Worm (Caenorhabditis elegans): ENCODE data around the gene acl-12.

Gene acl-12

ce11 chrX:7463637-7464036 is 21.3 kb upstream of the acl-12 start, which contains the start of gene sox-2:
sox-2 (minus strand) TSS chrX:7463736.
- no peak for TF ChIP-seq R02D3.7 (tag; optimal IDR thresholded peaks at IDR 0.05)
- no peak for TF ChIP-seq ztf-4 (tag; optimal IDR thresholded peaks at IDR 0.05)
- TF ChIP-seq lin-15B (tag; optimal IDR thresholded peaks at IDR 0.05), result no peak
- TF ChIP-seq egl-5 (tag; optimal IDR thresholded peaks at IDR 0.05), result no peak
- TF ChIP-seq eor-1 (tag; optimal IDR thresholded peaks at IDR 0.05), result no peak
- no peak for TF ChIP-seq nfya-1 (tag; optimal IDR thresholded peaks at IDR 0.05; ENCODE audit: insufficient read depth)
- no peak for TF ChIP-seq nhr-28 (tag; optimal IDR thresholded peaks at IDR 0.05)
- no peak for TF ChIP-seq nhr-23 (tag; optimal IDR thresholded peaks at IDR 0.05)
- TF ChIP-seq hmg-11 (tag; optimal IDR thresholded peaks at IDR 0.05), result no peak
- TF ChIP-seq nhr-25 (tag; optimal IDR thresholded peaks at IDR 0.05), result no peak
- no peak for TF ChIP-seq lin-39 (tag; optimal IDR thresholded peaks at IDR 0.05)
- TF ChIP-seq snpc-4 (tag; optimal IDR thresholded peaks at IDR 0.05), result no peak
- TF ChIP-seq fos-1 (tag; optimal IDR thresholded peaks at IDR 0.05), result no peak
- TF ChIP-seq unc-62 (GFP tag; optimal IDR thresholded peaks at IDR 0.05), result no peak

ce11 chrX:7460516-7460915 is 18.1 kb upstream of the acl-12 start:
- TF ChIP-seq pha-4 (tag; optimal IDR thresholded peaks at IDR 0.05) (peak; percentile 7), unc-39 (tag; optimal IDR thresholded peaks at IDR 0.05) (no peak), nfya-1 (tag; optimal IDR thresholded peaks at IDR 0.05; ENCODE audit: insufficient read depth) (peak; percentile 93)

ce11 chrX:7457154-7457674 is 14.8 kb upstream of the acl-12 start:
- TF ChIP-seq fkh-10 (GFP tag; optimal IDR thresholded peaks at IDR 0.05) (peak; percentile 22), nfya-1 (tag; optimal IDR thresholded peaks at IDR 0.05; ENCODE audit: insufficient read depth) (peak; percentile 50), jun-1 (tag; optimal IDR thresholded peaks at IDR 0.05) (no peak), skn-1 (tag; optimal IDR thresholded peaks at IDR 0.05) (no peak), ZK546.5 (tag; optimal IDR thresholded peaks at IDR 0.05) (no peak), egl-27 (tag; optimal IDR thresholded peaks at IDR 0.05) (no peak), elt-2 (tag; optimal IDR thresholded peaks at IDR 0.05) (no peak), ztf-11 (tag; optimal IDR thresholded peaks at IDR 0.05) (no peak), nhr-12 (tag; optimal IDR thresholded peaks at IDR 0.05) (no peak)

ce11 chrX:7455960-7456359 is 13.6 kb upstream of the acl-12 start:
- TF ChIP-seq elt-2 (tag; optimal IDR thresholded peaks at IDR 0.05), result no peak
- no peak for TF ChIP-seq nfya-1 (tag; optimal IDR thresholded peaks at IDR 0.05; ENCODE audit: insufficient read depth)
- no peak for TF ChIP-seq unc-39 (tag; optimal IDR thresholded peaks at IDR 0.05)
- no peak for TF ChIP-seq nhr-76 (tag; optimal IDR thresholded peaks at IDR 0.05)
- no peak for TF ChIP-seq ZK546.5 (tag; optimal IDR thresholded peaks at IDR 0.05)
- TF ChIP-seq nhr-28 (tag; optimal IDR thresholded peaks at IDR 0.05), result no peak
- no peak for TF ChIP-seq skn-1 (tag; optimal IDR thresholded peaks at IDR 0.05)
- no peak for TF ChIP-seq nhr-77 (tag; optimal IDR thresholded peaks at IDR 0.05)
- no peak for TF ChIP-seq nhr-237 (tag; optimal IDR thresholded peaks at IDR 0.05)

ce11 chrX:7452606-7453005 is 10.2 kb upstream of the acl-12 start:
- TF ChIP-seq ama-1 (optimal IDR thresholded peaks at IDR 0.05) (no peak), zag-1 (tag; optimal IDR thresholded peaks at IDR 0.05) (no peak), pha-4 (tag; optimal IDR thresholded peaks at IDR 0.05) (no peak), ztf-11 (tag; optimal IDR thresholded peaks at IDR 0.05) (no peak), ceh-28 (tag; optimal IDR thresholded peaks at IDR 0.05) (no peak), nhr-12 (tag; optimal IDR thresholded peaks at IDR 0.05) (no peak), R02D3.7 (tag; optimal IDR thresholded peaks at IDR 0.05) (no peak), nhr-43 (tag; optimal IDR thresholded peaks at IDR 0.05; ENCODE audit: poor library complexity, severe bottlenecking) (no peak), aly-2 (tag; optimal IDR thresholded peaks at IDR 0.05) (no peak)

- TF ChIP-seq skn-1 (tag; optimal IDR thresholded peaks at IDR 0.05) (no peak), mml-1 (tag; optimal IDR thresholded peaks at IDR 0.05) (no peak), R02D3.7 (tag; optimal IDR thresholded peaks at IDR 0.05) (no peak), ZK546.5 (tag; optimal IDR thresholded peaks at IDR 0.05) (no peak), fkh-2 (tag; optimal IDR thresholded peaks at IDR 0.05) (no peak), egl-5 (tag; optimal IDR thresholded peaks at IDR 0.05) (no peak), nhr-28 (tag; optimal IDR thresholded peaks at IDR 0.05) (no peak), zag-1 (tag; optimal IDR thresholded peaks at IDR 0.05) (no peak), ceh-28 (tag; optimal IDR thresholded peaks at IDR 0.05) (no peak), lin-15B (tag; optimal IDR thresholded peaks at IDR 0.05) (no peak), ama-1 (optimal IDR thresholded peaks at IDR 0.05) (no peak), pha-4 (tag; optimal IDR thresholded peaks at IDR 0.05) (no peak), egl-27 (tag; optimal IDR thresholded peaks at IDR 0.05) (no peak), ztf-4 (tag; optimal IDR thresholded peaks at IDR 0.05) (no peak), nfya-1 (tag; optimal IDR thresholded peaks at IDR 0.05; ENCODE audit: insufficient read depth) (no peak), nhr-23 (tag; optimal IDR thresholded peaks at IDR 0.05) (no peak), mdl-1 (tag; optimal IDR thresholded peaks at IDR 0.05) (no peak), nhr-77 (tag; optimal IDR thresholded peaks at IDR 0.05) (no peak), nhr-43 (tag; optimal IDR thresholded peaks at IDR 0.05; ENCODE audit: poor library complexity, severe bottlenecking) (no peak), ceh-82 (tag; optimal IDR thresholded peaks at IDR 0.05) (no peak)
Observed at ce11 chrX:7447340-7447739, 5.0 kb upstream of the acl-12 start.
